Worm (Caenorhabditis elegans) whole organism, mixed stage, embryonic: Measurements from ENCODE around the gene lido-1.

Experiments used
- hlh-1 ChIP-seq: fragments of 150-350 bp; optimal IDR thresholded peaks from 2 replicates; lab custom pipeline; 2014; ENCODE audit warnings: missing biosample characterization, missing genetic modification reagents, missing genetic modification characterization
- sem-2 ChIP-seq: fragments of 200-800 bp; sonication (Bioruptor generic); optimal IDR thresholded peaks from 2 replicates; lab custom pipeline; 2018; ENCODE audit warnings: mild to moderate bottlenecking, missing genetic modification characterization, missing compliant biosample characterization
- sptf-1 ChIP-seq: sonication (generic microtip); optimal IDR thresholded peaks from 2 replicates; lab custom pipeline; 2017; ENCODE audit warnings: mild to moderate bottlenecking, missing genetic modification characterization, moderate library complexity, missing compliant biosample characterization
- ztf-11 ChIP-seq: fragments of 150-350 bp; optimal IDR thresholded peaks from 2 replicates; lab custom pipeline; 2014; ENCODE audit warnings: missing biosample characterization, missing genetic modification characterization

ce11 chrX:17055481-17055835, 40.9 kb downstream of the lido-1 start, which contains the start of gene gcy-11:
- no peak for TF ChIP-seq ztf-11 (tag; lab: Kevin White, UChicago)
- TF ChIP-seq hlh-1 = no peak
- no peak for TF ChIP-seq sem-2
- no peak for TF ChIP-seq sptf-1
